Fruit fly (Drosophila melanogaster): Measurements from ENCODE around the gene CG32104.

DNA sequence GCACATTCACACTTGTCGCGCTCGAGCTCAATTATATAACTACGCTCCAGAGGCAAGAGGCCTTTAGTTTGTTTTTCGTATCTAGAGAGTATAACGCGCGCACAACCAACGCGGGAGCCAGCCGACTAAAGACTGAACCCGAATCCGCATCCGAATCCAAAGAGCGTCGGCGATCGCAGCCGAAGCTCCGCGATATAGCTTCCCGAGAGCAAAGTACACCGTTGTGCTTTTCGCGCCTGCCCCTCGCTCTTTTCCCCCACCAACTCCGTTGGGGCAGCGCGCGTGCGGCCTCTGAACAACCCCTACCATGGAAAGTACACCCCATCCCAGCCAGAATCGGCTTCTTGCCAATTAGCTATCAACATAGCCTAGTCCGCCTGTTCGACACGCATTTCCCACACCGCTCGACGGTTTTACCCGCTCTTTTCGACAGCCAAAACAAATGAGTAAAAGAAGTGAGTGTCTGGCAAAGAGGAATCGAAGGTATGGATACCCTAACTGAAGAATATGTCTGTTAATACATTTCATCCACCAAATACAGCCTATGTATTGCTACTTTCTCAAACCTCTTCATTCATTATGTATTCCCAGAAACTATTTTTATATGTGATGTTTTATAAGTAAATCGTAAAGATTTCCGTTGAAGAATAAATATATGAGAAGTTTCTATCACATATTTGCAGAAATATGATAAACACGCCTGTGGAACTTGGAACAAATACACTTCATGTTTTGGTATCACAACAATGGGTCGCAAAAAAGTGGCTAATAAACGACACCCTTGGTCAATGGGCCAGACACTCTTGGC, 9.6 kb upstream of the CG32104 start:
- no peak for TF ChIP-seq Hr78 (GFP tag; optimal IDR thresholded peaks at IDR 0.05)
- TF ChIP-seq psq (GFP tag; optimal IDR thresholded peaks at IDR 0.05) = peak; percentile 1
- TF ChIP-seq fru (GFP tag; optimal IDR thresholded peaks at IDR 0.05) = peak; percentile 54

All from whole organism, wandering third instar larva.